Fruit fly (Drosophila melanogaster) whole organism, embryonic: ENCODE results near the gene CG13850.

Source experiments
- Bdp1 ChIP-seq: fragments of 200-800 bp; sonication (Bioruptor generic); optimal IDR thresholded peaks from 3 replicates; lab custom pipeline; 2016; ENCODE audit warnings: missing biosample characterization, missing genetic modification characterization
- CG10147 ChIP-seq: fragments of 200-800 bp; sonication (Bioruptor generic); optimal IDR thresholded peaks from 2 replicates; lab custom pipeline; 2019; ENCODE audit warnings: missing biosample characterization, mild to moderate bottlenecking, missing genetic modification characterization, moderate library complexity
- CG11085 ChIP-seq: fragments of 200-800 bp; sonication (Bioruptor generic); IDR thresholded peaks from 2 replicates; pipeline ENCODE4 v1.3.6; 2022; ENCODE audit warnings: missing biosample characterization, missing genetic modification characterization
- CG12219 ChIP-seq: fragments of 200-800 bp; sonication (Bioruptor generic); optimal IDR thresholded peaks from 3 replicates; lab custom pipeline; 2018; ENCODE audit warnings: missing biosample characterization, mild to moderate bottlenecking, missing genetic modification characterization
- CG14860 ChIP-seq: fragments of 200-800 bp; sonication (Bioruptor generic); IDR thresholded peaks from 3 replicates; pipeline ENCODE4 v1.3.6; 2022; ENCODE audit warnings: missing biosample characterization, missing genetic modification characterization; ENCODE audit not compliant: partially characterized antibody
- CG15269 ChIP-seq: fragments of 200-800 bp; sonication (Bioruptor generic); optimal IDR thresholded peaks from 2 replicates; lab custom pipeline; 2018; ENCODE audit warnings: missing biosample characterization, mild to moderate bottlenecking, missing genetic modification characterization, moderate library complexity
- CG15601 ChIP-seq: fragments of 200-800 bp; sonication (Bioruptor generic); optimal IDR thresholded peaks from 3 replicates; lab custom pipeline; 2019; ENCODE audit warnings: missing biosample characterization, mild to moderate bottlenecking, missing genetic modification characterization, moderate library complexity
- CG17359 ChIP-seq: fragments of 200-800 bp; sonication (Bioruptor generic); optimal IDR thresholded peaks from 3 replicates; lab custom pipeline; 2018; ENCODE audit warnings: missing biosample characterization, mild to moderate bottlenecking, missing genetic modification characterization, moderate library complexity
- CG2889 ChIP-seq: fragments of 200-800 bp; sonication (Bioruptor generic); IDR thresholded peaks from 3 replicates; pipeline ENCODE4 v1.3.6; 2022; ENCODE audit warnings: missing biosample characterization, missing genetic modification characterization
- CG31365 ChIP-seq: fragments of 200-800 bp; sonication (Bioruptor generic); optimal IDR thresholded peaks from 2 replicates; lab custom pipeline; 2018; ENCODE audit warnings: missing biosample characterization, mild to moderate bottlenecking, missing genetic modification characterization
- CG34376 ChIP-seq: fragments of 200-800 bp; sonication (Bioruptor generic); optimal IDR thresholded peaks from 2 replicates; lab custom pipeline; 2018; ENCODE audit warnings: missing biosample characterization, mild to moderate bottlenecking, missing genetic modification characterization
- CG5953 ChIP-seq: fragments of 200-800 bp; sonication (Bioruptor generic); IDR thresholded peaks from 2 replicates; pipeline ENCODE4 v1.3.6; 2022; ENCODE audit warnings: missing biosample characterization, missing genetic modification characterization
- CG6791 ChIP-seq: fragments of 200-800 bp; sonication (Bioruptor generic); IDR thresholded peaks from 3 replicates; pipeline ENCODE4 v1.3.6; 2022; ENCODE audit warnings: missing biosample characterization, missing genetic modification characterization; ENCODE audit not compliant: partially characterized antibody
- CG7963 ChIP-seq: fragments of 200-800 bp; sonication (Bioruptor generic); IDR thresholded peaks from 3 replicates; pipeline ENCODE4 v1.3.6; 2022; ENCODE audit warnings: missing biosample characterization, missing genetic modification characterization; ENCODE audit not compliant: partially characterized antibody
- CG8478 ChIP-seq: fragments of >200 bp; optimal IDR thresholded peaks from 2 replicates; lab custom pipeline; 2018
- Dll ChIP-seq: fragments of 200-800 bp; sonication (Bioruptor generic); IDR thresholded peaks from 4 replicates; pipeline ENCODE4 v1.3.6; 2022; ENCODE audit warnings: missing biosample characterization, missing genetic modification characterization; ENCODE audit not compliant: partially characterized antibody
- Dref ChIP-seq: fragments of 200-800 bp; sonication (Bioruptor generic); IDR thresholded peaks from 2 replicates; pipeline ENCODE4 v1.3.6; 2022; ENCODE audit warnings: missing biosample characterization, missing genetic modification characterization
- Eip74EF ChIP-seq, 2 experiments: fragments of 200-800 bp in 1 of 2; fragments of >200 bp in 1 of 2; sonication (Bioruptor generic) in 1 of 2; optimal IDR thresholded peaks; 2 replicates each; lab custom pipeline; 2017 to 2019; ENCODE audit warnings: missing biosample characterization in 2 of 2, missing genetic modification characterization in 2 of 2, mild to moderate bottlenecking in 1 of 2, moderate library complexity in 1 of 2
- HmgD ChIP-seq: fragments of 200-800 bp; sonication (Bioruptor generic); optimal IDR thresholded peaks from 3 replicates; lab custom pipeline; 2016; ENCODE audit warnings: missing biosample characterization, missing genetic modification characterization
- Kr ChIP-seq: fragments of 200-800 bp; sonication (Bioruptor generic); optimal IDR thresholded peaks from 2 replicates; lab custom pipeline; 2017; ENCODE audit warnings: missing biosample characterization, mild to moderate bottlenecking, missing genetic modification characterization
- Lpt ChIP-seq: fragments of >200 bp; optimal IDR thresholded peaks from 2 replicates; lab custom pipeline; 2018; ENCODE audit warnings: missing biosample characterization, missing genetic modification characterization
- Myb ChIP-seq: fragments of 200-800 bp; sonication (Bioruptor generic); optimal IDR thresholded peaks from 2 replicates; lab custom pipeline; 2016; ENCODE audit warnings: missing biosample characterization, missing genetic modification characterization
- NFAT ChIP-seq: fragments of 200-800 bp; sonication (Bioruptor generic); IDR thresholded peaks from 2 replicates; pipeline ENCODE4 v1.3.6; 2022; ENCODE audit warnings: missing biosample characterization, missing genetic modification characterization
- Oli ChIP-seq: fragments of 200-800 bp; sonication (Bioruptor generic); optimal IDR thresholded peaks from 2 replicates; lab custom pipeline; 2018; ENCODE audit warnings: missing biosample characterization, mild to moderate bottlenecking, missing genetic modification characterization, moderate library complexity
- Poxn ChIP-seq: fragments of 200-800 bp; sonication (Bioruptor generic); IDR thresholded peaks from 2 replicates; pipeline ENCODE4 v1.3.6; 2022; ENCODE audit warnings: missing biosample characterization, missing genetic modification characterization
- Rx ChIP-seq: fragments of 200-800 bp; sonication (Bioruptor generic); IDR thresholded peaks from 2 replicates; pipeline ENCODE4 v1.3.6; 2022; ENCODE audit warnings: missing biosample characterization, missing genetic modification characterization
- Scr ChIP-seq: fragments of 200-800 bp; sonication (Bioruptor generic); IDR thresholded peaks from 2 replicates; pipeline ENCODE4 v1.3.6; 2022; ENCODE audit warnings: missing biosample characterization, missing genetic modification characterization; ENCODE audit not compliant: partially characterized antibody
- Stat92E ChIP-seq, 3 experiments: fragments of >200 bp in 2 of 3; fragments of 200-800 bp in 1 of 3; sonication (Bioruptor generic) in 1 of 3; optimal IDR thresholded peaks; 2 replicates each; lab custom pipeline; 2017 to 2019; ENCODE audit warnings: missing biosample characterization in 3 of 3, missing genetic modification characterization in 3 of 3, mild to moderate bottlenecking in 1 of 3, moderate library complexity in 1 of 3
- YL-1 ChIP-seq: fragments of 200-800 bp; sonication (Bioruptor generic); optimal IDR thresholded peaks from 3 replicates; lab custom pipeline; 2017; ENCODE audit warnings: missing biosample characterization, mild to moderate bottlenecking, missing genetic modification characterization
- bbx ChIP-seq: fragments of 200-800 bp; sonication (Bioruptor generic); IDR thresholded peaks from 2 replicates; pipeline ENCODE4 v1.3.6; 2022; ENCODE audit warnings: missing biosample characterization, missing genetic modification characterization; ENCODE audit not compliant: partially characterized antibody
- chinmo ChIP-seq: fragments of 200-800 bp; sonication (Bioruptor generic); IDR thresholded peaks from 4 replicates; pipeline ENCODE4 v1.3.6; 2022; ENCODE audit warnings: missing biosample characterization, missing genetic modification characterization; ENCODE audit not compliant: partially characterized antibody
- croc ChIP-seq: fragments of 200-800 bp; sonication (Bioruptor generic); conservative IDR thresholded peaks from 3 replicates; pipeline ENCODE4 v1.3.6; 2022; ENCODE audit warnings: missing biosample characterization, missing genetic modification characterization
- crp ChIP-seq, 2 experiments: fragments of 200-800 bp; sonication (Bioruptor generic); optimal IDR thresholded peaks; 2 replicates in 1 of 2; 3 replicates in 1 of 2; lab custom pipeline; 2017; ENCODE audit warnings: missing biosample characterization in 2 of 2, missing genetic modification characterization in 2 of 2, mild to moderate bottlenecking in 1 of 2, moderate library complexity in 1 of 2
- dmrt99B ChIP-seq: fragments of 200-800 bp; sonication (Bioruptor generic); optimal IDR thresholded peaks from 2 replicates; lab custom pipeline; 2018; ENCODE audit warnings: missing biosample characterization, mild to moderate bottlenecking, missing genetic modification characterization, moderate library complexity
- h ChIP-seq: fragments of >200 bp; optimal IDR thresholded peaks from 2 replicates; lab custom pipeline; 2017
- inv ChIP-seq: fragments of 200-800 bp; sonication (Bioruptor generic); IDR thresholded peaks from 2 replicates; pipeline ENCODE4 v1.3.6; 2022; ENCODE audit warnings: missing biosample characterization, missing genetic modification characterization; ENCODE audit not compliant: partially characterized antibody
- maf-S ChIP-seq: fragments of 200-800 bp; sonication (Bioruptor generic); optimal IDR thresholded peaks from 2 replicates; lab custom pipeline; 2016; ENCODE audit warnings: missing biosample characterization, missing genetic modification characterization
- nerfin-2 ChIP-seq: fragments of 200-800 bp; sonication (Bioruptor generic); IDR thresholded peaks from 2 replicates; pipeline ENCODE4 v1.3.6; 2022; ENCODE audit warnings: missing biosample characterization, missing genetic modification characterization; ENCODE audit not compliant: partially characterized antibody
- nmo ChIP-seq: fragments of 200-800 bp; sonication (Bioruptor generic); optimal IDR thresholded peaks from 2 replicates; lab custom pipeline; 2018; ENCODE audit warnings: missing biosample characterization, mild to moderate bottlenecking, missing genetic modification characterization, moderate library complexity
- pan ChIP-seq, 4 experiments: fragments of >200 bp in 3 of 4; fragments of 200-800 bp in 1 of 4; sonication (Bioruptor generic) in 1 of 4; optimal IDR thresholded peaks in 3 of 4; IDR thresholded peaks in 1 of 4; 2 replicates each; pipeline versions ENCODE4 v1.3.6 to Lab custom; 2017 to 2022; ENCODE audit warnings: missing biosample characterization in 2 of 4, missing genetic modification characterization in 2 of 4, mixed read lengths in 1 of 4
- pum ChIP-seq: fragments of 200-800 bp; sonication (Bioruptor generic); optimal IDR thresholded peaks from 2 replicates; lab custom pipeline; 2016; ENCODE audit warnings: missing biosample characterization, missing genetic modification characterization
- sens ChIP-seq: fragments of 200-800 bp; sonication (Bioruptor generic); peaks from one replicate; lab custom pipeline; 2016; ENCODE audit warnings: missing biosample characterization, missing genetic modification characterization
- sisA ChIP-seq: fragments of 200-800 bp; sonication (Bioruptor generic); IDR thresholded peaks from 2 replicates; pipeline ENCODE4 v1.3.6; 2022; ENCODE audit warnings: missing biosample characterization, missing genetic modification characterization
- tap ChIP-seq: fragments of 200-800 bp; optimal IDR thresholded peaks from 3 replicates; lab custom pipeline; 2019; ENCODE audit warnings: missing biosample characterization, mild to moderate bottlenecking, missing genetic modification characterization, moderate library complexity
- tll ChIP-seq, 2 experiments: fragments of 200-800 bp in 1 of 2; fragments of >200 bp in 1 of 2; sonication (Bioruptor generic) in 1 of 2; optimal IDR thresholded peaks; 2 replicates each; lab custom pipeline; 2017 to 2019; ENCODE audit warnings: missing biosample characterization in 2 of 2, missing genetic modification characterization in 2 of 2, mild to moderate bottlenecking in 1 of 2, moderate library complexity in 1 of 2
- tna ChIP-seq: fragments of 200-800 bp; sonication (Bioruptor generic); IDR thresholded peaks from 2 replicates; pipeline ENCODE4 v1.3.6; 2022; ENCODE audit warnings: missing biosample characterization, missing genetic modification characterization; ENCODE audit not compliant: partially characterized antibody
- trem ChIP-seq: fragments of 200-800 bp; optimal IDR thresholded peaks from 3 replicates; lab custom pipeline; 2019; ENCODE audit warnings: missing biosample characterization, mild to moderate bottlenecking, missing genetic modification characterization, moderate library complexity
- unc-4 ChIP-seq: fragments of 200-800 bp; sonication (Bioruptor generic); IDR thresholded peaks from 2 replicates; pipeline ENCODE4 v1.3.6; 2022; ENCODE audit warnings: missing biosample characterization, missing genetic modification characterization; ENCODE audit not compliant: partially characterized antibody

Gene CG13850

dm6 chr3R:22397068-22397700, 13.5 kb downstream of the CG13850 start (continued):
- TF ChIP-seq maf-S (GFP tag; lab: Kevin White, UChicago) (no peak), Dll (GFP tag; lab: Robert Waterston, UW) (0 out of 4 replicates have a peak, but pooled peaks have one; percentile 56), CG17359 (tag; lab: Kevin White, UChicago) (no peak), unc-4 (GFP tag; lab: Robert Waterston, UW) (peak; percentile 44; the same call in 1 of the 2 replicates), HmgD (GFP tag; lab: Kevin White, UChicago) (no peak), CG31365 (tag; lab: Kevin White, UChicago) (peak; percentile 99), Poxn (GFP tag; lab: Robert Waterston, UW) (no peak), Stat92E (GFP tag; optimal IDR thresholded peaks at IDR 0.05; lab: Kevin White, UChicago) (peak in 1 of 3 experiments; percentile 73), CG7963 (GFP tag; lab: Robert Waterston, UW) (peak; percentile 88), NFAT (no peak), trem (tag; lab: Kevin White, UChicago) (no peak), Lpt (no peak), Eip74EF (GFP tag; optimal IDR thresholded peaks at IDR 0.05; lab: Kevin White, UChicago) (peak; percentile 4 to 99), Oli (tag; lab: Kevin White, UChicago) (no peak), tap (tag; lab: Kevin White, UChicago) (no peak), bbx (GFP tag; lab: Robert Waterston, UW) (peak; percentile 83), dmrt99B (no peak), tll (GFP tag; optimal IDR thresholded peaks at IDR 0.05; lab: Kevin White, UChicago) (no peak), crp (GFP tag; optimal IDR thresholded peaks at IDR 0.05; lab: Kevin White, UChicago) (no peak), Rx (GFP tag; lab: Robert Waterston, UW) (no peak), sens (peak; percentile 68), nerfin-2 (peak; percentile 86), Myb (GFP tag; lab: Kevin White, UChicago) (no peak), Kr (GFP tag; lab: Kevin White, UChicago) (no peak), CG15601 (tag; lab: Kevin White, UChicago) (no peak), inv (GFP tag; lab: Robert Waterston, UW) (peak; percentile 44; the same call in 1 of the 2 replicates), Dref (GFP tag; lab: Robert Waterston, UW) (no peak), nmo (GFP tag; lab: Kevin White, UChicago) (peak; percentile 22), CG2889 (GFP tag; lab: Robert Waterston, UW) (no peak), CG5953 (GFP tag; lab: Robert Waterston, UW) (no peak), Bdp1 (peak; percentile 100), croc (GFP tag; lab: Robert Waterston, UW) (no peak), CG8478 (lab: Kevin White, UChicago) (peak; percentile 81), CG34376 (peak; percentile 23), CG14860 (GFP tag; lab: Robert Waterston, UW) (peak; percentile 88), CG10147 (GFP tag; lab: Kevin White, UChicago) (peak; percentile 21), CG6791 (GFP tag; lab: Robert Waterston, UW) (peak; percentile 94), tna (peak; percentile 81), CG11085 (GFP tag; lab: Robert Waterston, UW) (no peak), sisA (GFP tag; lab: Robert Waterston, UW) (no peak), YL-1 (GFP tag; lab: Kevin White, UChicago) (no peak), CG12219 (no peak), CG15269 (no peak), Scr (GFP tag; lab: Robert Waterston, UW) (peak; percentile 68), chinmo (GFP tag; lab: Robert Waterston, UW) (peak; percentile 95), h (lab: Kevin White, UChicago) (no peak), pan (optimal IDR thresholded peaks at IDR 0.05; lab: Kevin White, UChicago) (no peak), pan (GFP tag; optimal IDR thresholded peaks at IDR 0.05 in 1 of 2, IDR thresholded peaks at IDR 0.05 in 1 of 2) (peak in 1 of 2 experiments; percentile 12), pum (no peak)
